Worm (Caenorhabditis elegans) whole organism, L2 larva: ENCODE results near the gene egl-36.
A peak's percentile ranks its signal among the peaks of the same experiment; 100 is the strongest.

Source experiments
- F13H6.1 ChIP-seq: sonication (generic microtip); optimal IDR thresholded peaks from 2 replicates; lab custom pipeline; 2016; ENCODE audit warnings: missing genetic modification characterization, missing compliant biosample characterization
- Y55F3AM.14 ChIP-seq: fragments of 200-800 bp; sonication (Bioruptor generic); optimal IDR thresholded peaks from 2 replicates; lab custom pipeline; 2018; ENCODE audit warnings: mild to moderate bottlenecking, missing genetic modification characterization, missing compliant biosample characterization
- ZK546.5 ChIP-seq: sonication (generic microtip); optimal IDR thresholded peaks from 2 replicates; lab custom pipeline; 2017; ENCODE audit warnings: missing biosample characterization, missing genetic modification characterization
- alr-1 ChIP-seq: fragments of 150-350 bp; optimal IDR thresholded peaks from 2 replicates; lab custom pipeline; 2014; ENCODE audit warnings: missing biosample characterization, missing genetic modification characterization
- aly-2 ChIP-seq: fragments of 150-350 bp; optimal IDR thresholded peaks from 2 replicates; lab custom pipeline; 2014; ENCODE audit warnings: missing biosample characterization, missing genetic modification characterization
- ama-1 ChIP-seq: fragments of 150-350 bp; optimal IDR thresholded peaks from 2 replicates; lab custom pipeline; 2018; ENCODE audit warnings: inconsistent platforms
- blmp-1 ChIP-seq: sonication (generic microtip); optimal IDR thresholded peaks from 2 replicates; lab custom pipeline; 2017; ENCODE audit warnings: missing genetic modification characterization, mild to moderate bottlenecking, missing compliant biosample characterization, antibody characterized with exemption, moderate library complexity; ENCODE audit not compliant: insufficient read depth
- ceh-16 ChIP-seq: fragments of 150-350 bp; optimal IDR thresholded peaks from 2 replicates; lab custom pipeline; 2014; ENCODE audit warnings: missing biosample characterization, missing genetic modification characterization
- ceh-82 ChIP-seq: fragments of 150-350 bp; optimal IDR thresholded peaks from 2 replicates; lab custom pipeline; 2014; ENCODE audit warnings: missing biosample characterization, missing genetic modification characterization
- crh-2 ChIP-seq: sonication (generic microtip); optimal IDR thresholded peaks from 2 replicates; lab custom pipeline; 2017; ENCODE audit warnings: missing biosample characterization, missing genetic modification characterization
- elt-1 ChIP-seq: fragments of 150-350 bp; optimal IDR thresholded peaks from 2 replicates; lab custom pipeline; 2014; ENCODE audit warnings: missing biosample characterization, missing genetic modification characterization
- elt-3 ChIP-seq: sonication (generic microtip); optimal IDR thresholded peaks from 2 replicates; lab custom pipeline; 2017; ENCODE audit warnings: missing biosample characterization, missing genetic modification characterization
- fos-1 ChIP-seq: fragments of 150-350 bp; optimal IDR thresholded peaks from 2 replicates; lab custom pipeline; 2014; ENCODE audit warnings: missing biosample characterization, missing genetic modification characterization
- gmeb-1 ChIP-seq: fragments of 150-350 bp; optimal IDR thresholded peaks from 2 replicates; lab custom pipeline; 2014; ENCODE audit warnings: missing biosample characterization, missing genetic modification characterization
- lin-11 ChIP-seq: fragments of 150-350 bp; sonication (generic microtip); optimal IDR thresholded peaks from 2 replicates; lab custom pipeline; 2014; ENCODE audit warnings: missing biosample characterization, missing genetic modification characterization, inconsistent platforms, mixed read lengths
- lin-13 ChIP-seq: fragments of 150-350 bp; optimal IDR thresholded peaks from 2 replicates; lab custom pipeline; 2014; ENCODE audit warnings: missing biosample characterization, missing genetic modification reagents, missing genetic modification characterization
- lsy-2 ChIP-seq, 2 experiments: fragments of 150-350 bp in 1 of 2; sonication (generic microtip) in 1 of 2; optimal IDR thresholded peaks; 2 replicates each; lab custom pipeline; 2014 to 2017; ENCODE audit warnings: missing biosample characterization in 2 of 2, missing genetic modification characterization in 2 of 2
- mbf-1 ChIP-seq: sonication (generic microtip); optimal IDR thresholded peaks from 2 replicates; lab custom pipeline; 2017; ENCODE audit warnings: missing biosample characterization, missing genetic modification characterization
- nhr-10 ChIP-seq: sonication (generic microtip); optimal IDR thresholded peaks from 2 replicates; lab custom pipeline; 2017; ENCODE audit warnings: missing biosample characterization, missing genetic modification characterization
- nhr-129 ChIP-seq: fragments of 150-350 bp; optimal IDR thresholded peaks from 2 replicates; lab custom pipeline; 2014; ENCODE audit warnings: missing biosample characterization, missing genetic modification characterization
- nhr-21 ChIP-seq: fragments of 150-350 bp; optimal IDR thresholded peaks from 2 replicates; lab custom pipeline; 2014; ENCODE audit warnings: missing biosample characterization, missing genetic modification characterization
- nhr-237 ChIP-seq: fragments of 150-350 bp; optimal IDR thresholded peaks from 2 replicates; lab custom pipeline; 2014; ENCODE audit warnings: missing biosample characterization, missing genetic modification characterization
- nhr-6 ChIP-seq: fragments of 150-350 bp; optimal IDR thresholded peaks from 2 replicates; lab custom pipeline; 2014; ENCODE audit warnings: missing biosample characterization, missing genetic modification characterization
- nhr-77 ChIP-seq: fragments of 150-350 bp; optimal IDR thresholded peaks from 2 replicates; lab custom pipeline; 2014; ENCODE audit warnings: missing biosample characterization, missing genetic modification characterization
- peb-1 ChIP-seq: fragments of 150-350 bp; optimal IDR thresholded peaks from 2 replicates; lab custom pipeline; 2014; ENCODE audit warnings: missing biosample characterization, missing genetic modification characterization
- sem-4 ChIP-seq: fragments of 150-350 bp; optimal IDR thresholded peaks from 2 replicates; lab custom pipeline; 2014; ENCODE audit warnings: missing biosample characterization, missing genetic modification reagents, missing genetic modification characterization
- skn-1 ChIP-seq: sonication (generic microtip); optimal IDR thresholded peaks from 2 replicates; lab custom pipeline; 2017; ENCODE audit warnings: missing biosample characterization, missing genetic modification characterization
- sma-9 ChIP-seq, 2 experiments: fragments of 150-350 bp in 1 of 2; sonication (generic microtip) in 1 of 2; optimal IDR thresholded peaks; 2 replicates each; lab custom pipeline; 2014 to 2016; ENCODE audit warnings: missing genetic modification characterization in 2 of 2, mild to moderate bottlenecking in 1 of 2, missing biosample characterization in 1 of 2, missing compliant biosample characterization in 1 of 2, missing genetic modification reagents in 1 of 2, moderate library complexity in 1 of 2
- snpc-4 ChIP-seq: fragments of 150-350 bp; optimal IDR thresholded peaks from 2 replicates; lab custom pipeline; 2014; ENCODE audit warnings: missing biosample characterization, missing genetic modification characterization
- unc-39 ChIP-seq: fragments of 150-350 bp; optimal IDR thresholded peaks from 2 replicates; lab custom pipeline; 2014; ENCODE audit warnings: missing biosample characterization, missing genetic modification characterization
- zag-1 ChIP-seq: fragments of 150-350 bp; optimal IDR thresholded peaks from 2 replicates; lab custom pipeline; 2014; ENCODE audit warnings: missing biosample characterization, missing genetic modification characterization
- ztf-11 ChIP-seq: sonication (generic microtip); optimal IDR thresholded peaks from 2 replicates; lab custom pipeline; 2017; ENCODE audit warnings: missing biosample characterization, missing genetic modification characterization
- ztf-4 ChIP-seq: fragments of 150-350 bp; optimal IDR thresholded peaks from 2 replicates; lab custom pipeline; 2014; ENCODE audit warnings: missing biosample characterization, missing genetic modification characterization

Gene egl-36

ce11 chrX:10704329-10704728 lies 29.8 kb upstream of the egl-36 start:
- no peak for TF ChIP-seq nhr-77 (tag; lab: Kevin White, UChicago)
- TF ChIP-seq mbf-1 (tag; lab: Kevin White, UChicago), result no peak
- TF ChIP-seq Y55F3AM.14, result no peak
- no peak for TF ChIP-seq snpc-4 (tag; lab: Kevin White, UChicago)
- TF ChIP-seq aly-2 (tag; lab: Kevin White, UChicago), result no peak

ce11 chrX:10711769-10712168 lies 22.4 kb upstream of the egl-36 start, which contains the start of gene rhgf-1:
rhgf-1 (minus strand) TSS chrX:10711869.
- TF ChIP-seq ceh-82 (tag; lab: Kevin White, UChicago), result no peak
- no peak for TF ChIP-seq fos-1 (tag; lab: Kevin White, UChicago)
- TF ChIP-seq lin-11 (tag; lab: Kevin White, UChicago), result no peak

ce11 chrX:10717019-10717418 lies 17.1 kb upstream of the egl-36 start, which contains the start of gene T01C1.4:
T01C1.4 (minus strand) TSS chrX:10717119.
- no peak for TF ChIP-seq alr-1 (tag; lab: Kevin White, UChicago)
- TF ChIP-seq sma-9 (GFP tag; optimal IDR thresholded peaks at IDR 0.05; lab: Kevin White, UChicago), result peak; percentile 3
- no peak for TF ChIP-seq sma-9 (tag; optimal IDR thresholded peaks at IDR 0.05; lab: Kevin White, UChicago)
- TF ChIP-seq nhr-10 (tag; lab: Kevin White, UChicago), result no peak

ce11 chrX:10721954-10722353 lies 12.2 kb upstream of the egl-36 start, which contains the start of gene mbr-1:
mbr-1 (minus strand) TSS chrX:10722054.
- TF ChIP-seq lin-13 (GFP tag; lab: Kevin White, UChicago) (no peak), peb-1 (tag; lab: Kevin White, UChicago) (no peak), gmeb-1 (tag; lab: Kevin White, UChicago) (no peak), elt-1 (no peak), nhr-21 (tag; lab: Kevin White, UChicago) (no peak), ztf-11 (tag; lab: Kevin White, UChicago) (no peak), skn-1 (tag; lab: Kevin White, UChicago) (no peak)
- TF ChIP-seq, all 48 proteins: peak for 0

ce11 chrX:10727696-10728095 lies 6.4 kb upstream of the egl-36 start:
- TF ChIP-seq ztf-4 (tag; lab: Kevin White, UChicago), result no peak
- TF ChIP-seq ztf-11 (tag; lab: Kevin White, UChicago), result no peak
- TF ChIP-seq ZK546.5, result no peak
- no peak for TF ChIP-seq F13H6.1 (tag; lab: Kevin White, UChicago)
- no peak for TF ChIP-seq alr-1 (tag; lab: Kevin White, UChicago)
- TF ChIP-seq nhr-237 (tag; lab: Kevin White, UChicago), result no peak
- no peak for TF ChIP-seq lsy-2 (tag; optimal IDR thresholded peaks at IDR 0.05; lab: Kevin White, UChicago)
- TF ChIP-seq zag-1 (tag; lab: Kevin White, UChicago), result no peak
- no peak for TF ChIP-seq mbf-1 (tag; lab: Kevin White, UChicago)
- no peak for TF ChIP-seq gmeb-1 (tag; lab: Kevin White, UChicago)
- TF ChIP-seq peb-1 (tag; lab: Kevin White, UChicago), result no peak
- TF ChIP-seq nhr-129 (tag; lab: Kevin White, UChicago), result no peak
- TF ChIP-seq blmp-1 (tag; lab: Kevin White, UChicago), result no peak
- TF ChIP-seq nhr-6 (tag; lab: Kevin White, UChicago), result no peak
- TF ChIP-seq elt-3 (tag; lab: Kevin White, UChicago), result no peak
- no peak for TF ChIP-seq unc-39 (tag; lab: Kevin White, UChicago)
- TF ChIP-seq sma-9 (GFP tag; optimal IDR thresholded peaks at IDR 0.05; lab: Kevin White, UChicago), result no peak
- no peak for TF ChIP-seq sma-9 (tag; optimal IDR thresholded peaks at IDR 0.05; lab: Kevin White, UChicago)
- TF ChIP-seq Y55F3AM.14, result no peak
- TF ChIP-seq, all 48 proteins: peak for 0

- no peak for TF ChIP-seq ceh-16 (tag; lab: Kevin White, UChicago)
- no peak for TF ChIP-seq sem-4
- TF ChIP-seq ama-1 (lab: Kevin White, UChicago), result no peak
- peak; percentile 20 for TF ChIP-seq nhr-21 (tag; lab: Kevin White, UChicago)
- no peak for TF ChIP-seq zag-1 (tag; lab: Kevin White, UChicago)
- peak; percentile 4 for TF ChIP-seq fos-1 (tag; lab: Kevin White, UChicago)
- peak; percentile 39 for TF ChIP-seq crh-2 (tag; lab: Kevin White, UChicago)
Observed at ce11 chrX:10731837-10732236, 2.3 kb upstream of the egl-36 start.
